Fruit fly (Drosophila melanogaster): Measurements from ENCODE around the gene CG13135.

The CG13135 gene

DNA sequence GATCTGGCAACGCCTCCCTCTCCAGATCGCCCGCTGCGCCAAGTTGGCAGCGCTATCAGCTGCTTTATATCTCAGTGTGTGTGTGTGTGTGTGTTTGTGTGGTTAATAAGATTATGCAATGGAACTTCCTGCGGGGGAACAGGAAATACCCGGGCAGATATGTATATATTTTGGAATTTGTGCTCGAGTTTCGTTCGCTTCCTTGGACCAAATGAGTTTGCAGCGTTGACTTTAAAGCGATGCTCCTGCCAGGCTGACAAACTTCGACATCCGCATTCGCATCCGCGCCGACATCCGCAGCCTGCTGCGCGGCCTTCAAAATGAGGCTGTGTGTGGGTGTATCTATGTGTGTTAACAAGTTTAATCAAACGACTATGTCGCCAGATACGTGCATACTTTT is 20.8 kb upstream of the CG13135 start (continued):
- no peak for TF ChIP-seq CG10654 (GFP tag; optimal IDR thresholded peaks at IDR 0.05)
- TF ChIP-seq Jarid2 (GFP tag; optimal IDR thresholded peaks at IDR 0.05) = peak; percentile 8
- peak; percentile 74 for TF ChIP-seq fd64A (GFP tag; optimal IDR thresholded peaks at IDR 0.05)
- TF ChIP-seq CG31388 (GFP tag; optimal IDR thresholded peaks at IDR 0.05) = no peak
- no peak for TF ChIP-seq hb (GFP tag; IDR thresholded peaks at IDR 0.05; ENCODE audit: partially characterized antibody)
- peak; percentile 41 for TF ChIP-seq phol (tag; optimal IDR thresholded peaks at IDR 0.05)
- no peak for TF ChIP-seq CG8944 (GFP tag; optimal IDR thresholded peaks at IDR 0.05)
- no peak for TF ChIP-seq CG6689 (GFP tag; IDR thresholded peaks at IDR 0.05)
- no peak for TF ChIP-seq gt (GFP tag; IDR thresholded peaks at IDR 0.05)
- no peak for TF ChIP-seq Doc3 (GFP tag; IDR thresholded peaks at IDR 0.05; ENCODE audit: partially characterized antibody)
- no peak for TF ChIP-seq insv (GFP tag; optimal IDR thresholded peaks at IDR 0.05)
- TF ChIP-seq CG10959 (GFP tag; IDR thresholded peaks at IDR 0.05) = no peak
- no peak for TF ChIP-seq CG15073 (GFP tag; optimal IDR thresholded peaks at IDR 0.05)
- peak; percentile 51 for TF ChIP-seq CG18599 (GFP tag; optimal IDR thresholded peaks at IDR 0.05)
- TF ChIP-seq grn (GFP tag; optimal IDR thresholded peaks at IDR 0.05) = no peak
- no peak for TF ChIP-seq ro (GFP tag; IDR thresholded peaks at IDR 0.05)
- no peak for TF ChIP-seq zen2 (GFP tag; IDR thresholded peaks at IDR 0.05; ENCODE audit: partially characterized antibody)
- TF ChIP-seq CG4328 (GFP tag; optimal IDR thresholded peaks at IDR 0.05) = peak; percentile 26
- TF ChIP-seq CG12659 (GFP tag; optimal IDR thresholded peaks at IDR 0.05) = no peak
- peak; percentile 83 for TF ChIP-seq Fer1 (GFP tag; optimal IDR thresholded peaks at IDR 0.05)
- TF ChIP-seq Pdp1 (GFP tag; optimal IDR thresholded peaks at IDR 0.05) = peak in 1 of 2 experiments; percentile 99
- no peak for TF ChIP-seq mld (GFP tag; IDR thresholded peaks at IDR 0.05; ENCODE audit: partially characterized antibody)
- TF ChIP-seq Adf1 (GFP tag; IDR thresholded peaks at IDR 0.05) = no peak
- TF ChIP-seq usp (GFP tag; optimal IDR thresholded peaks at IDR 0.05) = no peak
- TF ChIP-seq btn (GFP tag; optimal IDR thresholded peaks at IDR 0.05) = no peak
- no peak for TF ChIP-seq HLH54F (GFP tag; optimal IDR thresholded peaks at IDR 0.05)
- TF ChIP-seq Hey (tag; optimal IDR thresholded peaks at IDR 0.05) = no peak
- peak; percentile 32; the same call in 1 of the 2 replicates for TF ChIP-seq CG31441 (GFP tag; IDR thresholded peaks at IDR 0.05)
- TF ChIP-seq disco-r (GFP tag; optimal IDR thresholded peaks at IDR 0.05) = no peak
- TF ChIP-seq seq (GFP tag; IDR thresholded peaks at IDR 0.05) = no peak
- TF ChIP-seq CG1529 (GFP tag; optimal IDR thresholded peaks at IDR 0.05) = no peak
- TF ChIP-seq maf-S (GFP tag; optimal IDR thresholded peaks at IDR 0.05) = no peak
- TF ChIP-seq CG7556 (GFP tag; optimal IDR thresholded peaks at IDR 0.05) = no peak
- TF ChIP-seq CG17612 (GFP tag; IDR thresholded peaks at IDR 0.05) = no peak
- no peak for TF ChIP-seq Xrp1 (GFP tag; IDR thresholded peaks at IDR 0.05)
- TF ChIP-seq oc (tag; optimal IDR thresholded peaks at IDR 0.05) = no peak
- TF ChIP-seq CG8478 (optimal IDR thresholded peaks at IDR 0.05) = peak; percentile 63
- no peak for TF ChIP-seq pros (GFP tag; optimal IDR thresholded peaks at IDR 0.05)
- TF ChIP-seq CG11695 (GFP tag; IDR thresholded peaks at IDR 0.05) = peak; percentile 56; the same call in 1 of the 3 replicates
- no peak for TF ChIP-seq p53 (GFP tag; optimal IDR thresholded peaks at IDR 0.05)
- TF ChIP-seq CG2199 (GFP tag; IDR thresholded peaks at IDR 0.05) = 0 out of 3 replicates have a peak, but pooled peaks have one; percentile 21
- TF ChIP-seq CG10274 (GFP tag; optimal IDR thresholded peaks at IDR 0.05) = peak; percentile 49
- peak; percentile 31 for TF ChIP-seq exex (tag; optimal IDR thresholded peaks at IDR 0.05)
- peak; percentile 28 for TF ChIP-seq CG17829 (tag; optimal IDR thresholded peaks at IDR 0.05)
- no peak for TF ChIP-seq Lpt (GFP tag; optimal IDR thresholded peaks at IDR 0.05)
- TF ChIP-seq CG1024 (GFP tag; IDR thresholded peaks at IDR 0.05) = no peak
- no peak for TF ChIP-seq H2.0 (GFP tag; IDR thresholded peaks at IDR 0.05)
- TF ChIP-seq GATAe (GFP tag; conservative IDR thresholded peaks at IDR 0.05) = 0 out of 2 replicates have a peak, but pooled peaks have one; percentile 41
- TF ChIP-seq ATbp (GFP tag; optimal IDR thresholded peaks at IDR 0.05) = no peak
- TF ChIP-seq vnd (GFP tag; IDR thresholded peaks at IDR 0.05; ENCODE audit: partially characterized antibody) = no peak
- peak; percentile 52 for TF ChIP-seq CG2712 (tag; optimal IDR thresholded peaks at IDR 0.05)
- TF ChIP-seq CG32767 (GFP tag; IDR thresholded peaks at IDR 0.05) = no peak
